Worm (Caenorhabditis elegans) whole organism, early embryonic: ENCODE measurements around the gene F59F3.6.

Experiments
- B0310.2 ChIP-seq: sonication (generic microtip); optimal IDR thresholded peaks from 2 replicates; lab custom pipeline; 2016; ENCODE audit warnings: mild to moderate bottlenecking, missing genetic modification characterization, missing compliant biosample characterization
- F13C5.2 ChIP-seq: sonication (generic microtip); optimal IDR thresholded peaks from 2 replicates; lab custom pipeline; 2017; ENCODE audit warnings: mild to moderate bottlenecking, missing genetic modification characterization, inconsistent platforms, missing compliant biosample characterization
- ama-1 ChIP-seq: fragments of 150-350 bp; optimal IDR thresholded peaks from 2 replicates; lab custom pipeline; 2014
- ceh-13 ChIP-seq: fragments of 200-800 bp; sonication (Bioruptor generic); optimal IDR thresholded peaks from 2 replicates; lab custom pipeline; 2018; ENCODE audit warnings: mild to moderate bottlenecking, missing genetic modification characterization, missing compliant biosample characterization
- ceh-36 ChIP-seq: sonication (generic microtip); optimal IDR thresholded peaks from 2 replicates; lab custom pipeline; 2016; ENCODE audit warnings: missing genetic modification characterization, inconsistent platforms, missing compliant biosample characterization
- ets-7 ChIP-seq: sonication (generic microtip); optimal IDR thresholded peaks from 2 replicates; lab custom pipeline; 2016; ENCODE audit warnings: missing genotype, missing genetic modification characterization, missing compliant biosample characterization
- flt-1 ChIP-seq: fragments of 200-800 bp; sonication (Bioruptor generic); IDR thresholded peaks from 2 replicates; pipeline ENCODE4 v1.3.6; 2022; ENCODE audit warnings: missing genetic modification characterization, missing compliant biosample characterization
- hmbx-1 ChIP-seq: sonication (generic microtip); optimal IDR thresholded peaks from 2 replicates; lab custom pipeline; 2016; ENCODE audit warnings: mild to moderate bottlenecking, missing genetic modification characterization, missing compliant biosample characterization
- hmg-4 ChIP-seq: fragments of 200-800 bp; sonication (Bioruptor generic); optimal IDR thresholded peaks from 2 replicates; lab custom pipeline; 2018; ENCODE audit warnings: mild to moderate bottlenecking, missing genetic modification characterization, missing compliant biosample characterization
- hnd-1 ChIP-seq: sonication (generic microtip); optimal IDR thresholded peaks from 2 replicates; lab custom pipeline; 2016; ENCODE audit warnings: missing genetic modification characterization, missing compliant biosample characterization
- pes-1 ChIP-seq: fragments of 200-800 bp; sonication (Bioruptor generic); IDR thresholded peaks from 2 replicates; pipeline ENCODE4 v1.3.6; 2022; ENCODE audit warnings: missing genetic modification reagents, missing genetic modification characterization, missing compliant biosample characterization

- TF ChIP-seq pes-1 (GFP tag; lab: Robert Waterston, UW), result no peak
- no peak for TF ChIP-seq ceh-13 (GFP tag; lab: Kevin White, UChicago)
- no peak for TF ChIP-seq flt-1 (GFP tag; lab: Robert Waterston, UW)
- no peak for TF ChIP-seq ceh-36 (tag; lab: Kevin White, UChicago)
- no peak for TF ChIP-seq ama-1 (lab: Kevin White, UChicago)
- no peak for TF ChIP-seq ets-7 (tag; lab: Kevin White, UChicago)
- no peak for TF ChIP-seq hmg-4
- no peak for TF ChIP-seq hmbx-1
- no peak for TF ChIP-seq F13C5.2
- TF ChIP-seq B0310.2, result no peak
- no peak for TF ChIP-seq hnd-1 (tag; lab: Kevin White, UChicago)
These were observed 17.0 kb upstream of the F59F3.6 start, which contains the start of gene egl-15 for ce11 chrX:11016100-11016499.
